Fruit fly (Drosophila melanogaster) whole organism, pupa: ENCODE data around the gene CG34112.

Source experiments
- CG32121 ChIP-seq: fragments of 200-800 bp; sonication (Bioruptor generic); IDR thresholded peaks from 2 replicates; pipeline ENCODE4 v1.3.6; 2022; ENCODE audit warnings: missing biosample characterization, missing genetic modification characterization
- CG8301 ChIP-seq: fragments of 200-800 bp; sonication (Bioruptor generic); optimal IDR thresholded peaks from 2 replicates; lab custom pipeline; 2018; ENCODE audit warnings: missing biosample characterization, mild to moderate bottlenecking, missing genetic modification characterization
- EcR ChIP-seq: fragments of 200-800 bp; sonication (Bioruptor generic); optimal IDR thresholded peaks from 3 replicates; lab custom pipeline; 2019; ENCODE audit warnings: missing biosample characterization, missing genetic modification characterization, mild to moderate bottlenecking, moderate library complexity, missing genetic modification reagents
- Pif1B ChIP-seq: fragments of 200-800 bp; sonication (Bioruptor generic); optimal IDR thresholded peaks from 3 replicates; lab custom pipeline; 2016; ENCODE audit warnings: missing biosample characterization, missing genetic modification characterization

dm6 chr3R:4437817-4438216, 43.8 kb upstream of the CG34112 start:
- no peak for TF ChIP-seq EcR (GFP tag; lab: Kevin White, UChicago)
- TF ChIP-seq Pif1B (GFP tag; lab: Kevin White, UChicago): no peak
- TF ChIP-seq CG8301 (tag; lab: Kevin White, UChicago): no peak
- TF ChIP-seq CG32121 (GFP tag; lab: Robert Waterston, UW): no peak
